Worm (Caenorhabditis elegans) whole organism, mixed stage, embryonic: ENCODE data around the gene Y7A5A.6.

ENCODE experiments used
- bed-3 ChIP-seq: fragments of 200-800 bp; sonication (Bioruptor generic); optimal IDR thresholded peaks from 3 replicates; lab custom pipeline; 2018; ENCODE audit warnings: mild to moderate bottlenecking, missing genetic modification characterization, moderate library complexity, missing compliant biosample characterization
- ceh-39 ChIP-seq: fragments of 150-350 bp; optimal IDR thresholded peaks from 2 replicates; lab custom pipeline; 2014; ENCODE audit warnings: missing biosample characterization, missing genetic modification characterization
- ceh-43 ChIP-seq: fragments of 200-800 bp; sonication (Bioruptor generic); optimal IDR thresholded peaks from 2 replicates; lab custom pipeline; 2018; ENCODE audit warnings: mild to moderate bottlenecking, missing genetic modification characterization, moderate library complexity, missing compliant biosample characterization
- ceh-83 ChIP-seq: fragments of 200-800 bp; sonication (Bioruptor generic); optimal IDR thresholded peaks from 2 replicates; lab custom pipeline; 2018; ENCODE audit warnings: mild to moderate bottlenecking, missing genetic modification characterization, missing compliant biosample characterization
- ces-1 ChIP-seq: fragments of 150-350 bp; optimal IDR thresholded peaks from 2 replicates; lab custom pipeline; 2014; ENCODE audit warnings: missing biosample characterization, missing genetic modification reagents, missing genetic modification characterization
- cnd-1 ChIP-seq: fragments of 200-800 bp; sonication (Bioruptor generic); optimal IDR thresholded peaks from 2 replicates; lab custom pipeline; 2018; ENCODE audit warnings: mild to moderate bottlenecking, missing genetic modification characterization, missing compliant biosample characterization
- drap-1 ChIP-seq: fragments of 200-800 bp; sonication (Bioruptor generic); optimal IDR thresholded peaks from 3 replicates; lab custom pipeline; 2018; ENCODE audit warnings: mild to moderate bottlenecking, missing genetic modification characterization, missing compliant biosample characterization
- elt-1 ChIP-seq: sonication (generic microtip); optimal IDR thresholded peaks from 2 replicates; lab custom pipeline; 2017; ENCODE audit warnings: missing genetic modification characterization, mild to moderate bottlenecking, missing compliant biosample characterization, antibody characterized with exemption, moderate library complexity, borderline replicate concordance; ENCODE audit not compliant: insufficient read depth
- elt-3 ChIP-seq: fragments of 150-350 bp; optimal IDR thresholded peaks from 2 replicates; lab custom pipeline; 2014; ENCODE audit warnings: missing biosample characterization, missing genetic modification characterization
- flh-1 ChIP-seq: fragments of 200-800 bp; sonication (Bioruptor generic); optimal IDR thresholded peaks from 2 replicates; lab custom pipeline; 2018; ENCODE audit warnings: mild to moderate bottlenecking, missing genetic modification characterization, moderate library complexity, missing compliant biosample characterization
- ham-2 ChIP-seq: fragments of 200-800 bp; sonication (Bioruptor generic); optimal IDR thresholded peaks from 2 replicates; lab custom pipeline; 2018; ENCODE audit warnings: mild to moderate bottlenecking, missing genetic modification characterization, missing compliant biosample characterization
- hlh-1 ChIP-seq: fragments of 150-350 bp; optimal IDR thresholded peaks from 2 replicates; lab custom pipeline; 2014; ENCODE audit warnings: missing biosample characterization, missing genetic modification reagents, missing genetic modification characterization
- lin-13 ChIP-seq: fragments of 150-350 bp; optimal IDR thresholded peaks from 2 replicates; lab custom pipeline; 2014; ENCODE audit warnings: missing biosample characterization, missing genetic modification characterization
- lin-32 ChIP-seq: fragments of 200-800 bp; sonication (Bioruptor generic); optimal IDR thresholded peaks from 2 replicates; lab custom pipeline; 2018; ENCODE audit warnings: mild to moderate bottlenecking, missing genetic modification characterization, missing compliant biosample characterization
- mab-5 ChIP-seq: fragments of 150-350 bp; optimal IDR thresholded peaks from 2 replicates; lab custom pipeline; 2014; ENCODE audit warnings: missing biosample characterization, missing genetic modification characterization
- mls-2 ChIP-seq: sonication (generic microtip); optimal IDR thresholded peaks from 2 replicates; lab custom pipeline; 2016; ENCODE audit warnings: mild to moderate bottlenecking, missing genetic modification characterization, moderate library complexity, missing compliant biosample characterization
- nhr-12 ChIP-seq: fragments of 150-350 bp; optimal IDR thresholded peaks from 2 replicates; lab custom pipeline; 2014; ENCODE audit warnings: missing biosample characterization, missing genetic modification characterization
- nhr-2 ChIP-seq: fragments of 150-350 bp; optimal IDR thresholded peaks from 2 replicates; lab custom pipeline; 2014; ENCODE audit warnings: missing biosample characterization, missing genetic modification characterization
- nhr-237 ChIP-seq: fragments of 150-350 bp; optimal IDR thresholded peaks from 2 replicates; lab custom pipeline; 2014; ENCODE audit warnings: missing biosample characterization, missing genetic modification characterization
- nhr-28 ChIP-seq: fragments of 150-350 bp; optimal IDR thresholded peaks from 2 replicates; lab custom pipeline; 2014; ENCODE audit warnings: missing biosample characterization, missing genetic modification characterization
- snpc-4 ChIP-seq: fragments of 150-350 bp; optimal IDR thresholded peaks from 2 replicates; lab custom pipeline; 2014; ENCODE audit warnings: missing biosample characterization, missing genetic modification characterization
- sptf-1 ChIP-seq: sonication (generic microtip); optimal IDR thresholded peaks from 2 replicates; lab custom pipeline; 2017; ENCODE audit warnings: mild to moderate bottlenecking, missing genetic modification characterization, moderate library complexity, missing compliant biosample characterization
- tbx-8 ChIP-seq: fragments of 200-800 bp; sonication (Bioruptor generic); optimal IDR thresholded peaks from 2 replicates; lab custom pipeline; 2018; ENCODE audit warnings: mild to moderate bottlenecking, missing genetic modification characterization, moderate library complexity, missing compliant biosample characterization
- unc-120 ChIP-seq: sonication (generic microtip); optimal IDR thresholded peaks from 2 replicates; lab custom pipeline; 2017; ENCODE audit warnings: missing genetic modification characterization, missing compliant biosample characterization; ENCODE audit not compliant: poor library complexity, severe bottlenecking
- unc-39 ChIP-seq: fragments of 150-350 bp; optimal IDR thresholded peaks from 2 replicates; lab custom pipeline; 2014; ENCODE audit warnings: missing biosample characterization, missing genetic modification characterization
- unc-62 ChIP-seq: fragments of 150-350 bp; optimal IDR thresholded peaks from 2 replicates; lab custom pipeline; 2014; ENCODE audit warnings: missing biosample characterization, missing genetic modification reagents, missing genetic modification characterization
- ztf-11 ChIP-seq: fragments of 150-350 bp; optimal IDR thresholded peaks from 2 replicates; lab custom pipeline; 2014; ENCODE audit warnings: missing biosample characterization, missing genetic modification characterization

Y7A5A.6 gene

DNA sequence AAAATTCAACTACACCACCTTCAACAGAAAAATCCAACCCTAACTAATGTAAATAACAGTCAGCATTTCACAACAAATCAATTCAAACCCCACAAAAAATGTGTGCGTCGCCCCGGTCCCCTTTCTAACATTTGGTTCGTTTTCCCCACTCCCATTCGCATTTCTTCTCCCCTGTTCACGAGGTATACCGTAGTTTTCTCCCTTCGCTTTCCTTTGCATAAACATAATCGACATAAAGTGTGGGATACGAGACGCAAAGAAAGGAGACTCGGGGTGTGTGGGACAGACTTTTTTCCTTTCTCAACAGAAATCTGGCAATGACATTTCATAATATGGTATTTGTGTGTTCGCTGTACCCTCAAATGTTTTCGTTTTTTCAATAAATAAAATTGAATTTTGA is 11.8 kb upstream of the Y7A5A.6 start:
- TF ChIP-seq cnd-1 (tag; lab: Kevin White, UChicago) (no peak), flh-1 (GFP tag; lab: Kevin White, UChicago) (no peak), mab-5 (no peak), drap-1 (GFP tag; lab: Kevin White, UChicago) (no peak), elt-1 (no peak), nhr-12 (tag; lab: Kevin White, UChicago) (no peak), mls-2 (tag; lab: Kevin White, UChicago) (no peak), bed-3 (GFP tag; lab: Kevin White, UChicago) (no peak), ham-2 (GFP tag; lab: Kevin White, UChicago) (no peak)

DNA sequence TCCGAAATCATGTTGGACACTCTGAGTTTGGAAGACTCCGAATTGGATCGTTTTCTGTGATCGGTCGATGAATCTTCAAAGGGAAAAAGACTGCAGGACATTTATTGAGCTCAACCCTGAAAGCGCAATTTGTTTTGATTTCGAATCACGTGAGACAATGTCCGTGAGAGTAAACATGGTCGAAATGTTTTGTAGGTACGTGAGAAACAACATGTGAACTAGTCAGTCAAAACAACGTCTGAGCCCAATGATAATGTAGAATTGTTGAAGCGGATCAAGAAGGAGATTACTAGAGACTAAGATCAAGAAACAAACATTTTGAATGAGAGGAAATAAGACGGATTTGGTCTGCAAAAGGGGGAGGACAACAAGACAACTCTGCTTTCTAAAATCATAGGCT is 4.6 kb upstream of the Y7A5A.6 start, which contains the start of gene Y7A5A.7:
Gene Y7A5A.7 (minus strand): TSS at position 101 of the 400 bp plus-strand sequence.
- TF ChIP-seq ceh-83, result no peak
- TF ChIP-seq cnd-1 (tag; lab: Kevin White, UChicago), result no peak
- no peak for TF ChIP-seq hlh-1
- TF ChIP-seq ceh-43 (GFP tag; lab: Kevin White, UChicago), result no peak
- no peak for TF ChIP-seq unc-62 (GFP tag; lab: Kevin White, UChicago)
- TF ChIP-seq unc-120, result no peak
- TF ChIP-seq mls-2 (tag; lab: Kevin White, UChicago), result no peak
- TF ChIP-seq snpc-4 (tag; lab: Kevin White, UChicago), result no peak
- no peak for TF ChIP-seq flh-1 (GFP tag; lab: Kevin White, UChicago)
- TF ChIP-seq elt-3 (tag; lab: Kevin White, UChicago), result no peak
- no peak for TF ChIP-seq ham-2 (GFP tag; lab: Kevin White, UChicago)
- TF ChIP-seq ces-1 (GFP tag; lab: Kevin White, UChicago), result no peak

ce11 chrX:15801827-15802226 is 2.3 kb upstream of the Y7A5A.6 start:
- TF ChIP-seq tbx-8 (GFP tag; lab: Kevin White, UChicago) (no peak), nhr-237 (no peak), flh-1 (GFP tag; lab: Kevin White, UChicago) (no peak), nhr-12 (tag; lab: Kevin White, UChicago) (no peak), ztf-11 (tag; lab: Kevin White, UChicago) (no peak), unc-39 (tag; lab: Kevin White, UChicago) (no peak), nhr-28 (tag; lab: Kevin White, UChicago) (no peak), ceh-39 (tag; lab: Kevin White, UChicago) (no peak), lin-32 (no peak), bed-3 (GFP tag; lab: Kevin White, UChicago) (no peak), sptf-1 (tag; lab: Kevin White, UChicago) (no peak), unc-120 (no peak), mls-2 (tag; lab: Kevin White, UChicago) (no peak), drap-1 (GFP tag; lab: Kevin White, UChicago) (no peak)

ce11 chrX:15796633-15797032 is 2.9 kb downstream of the Y7A5A.6 start:
- TF ChIP-seq lin-13 (tag; lab: Kevin White, UChicago), result no peak
- TF ChIP-seq nhr-28 (tag; lab: Kevin White, UChicago), result no peak
- TF ChIP-seq ceh-43 (GFP tag; lab: Kevin White, UChicago), result no peak
- no peak for TF ChIP-seq ces-1 (GFP tag; lab: Kevin White, UChicago)
- no peak for TF ChIP-seq ceh-83
- TF ChIP-seq ceh-39 (tag; lab: Kevin White, UChicago), result no peak
- TF ChIP-seq, all 35 proteins: peak for 0

ce11 chrX:15794977-15795376 is 4.5 kb downstream of the Y7A5A.6 start, which contains the start of gene Y7A5A.10:
TSS of gene Y7A5A.10 (minus strand) at chrX:15795077.
- TF ChIP-seq ceh-39 (tag; lab: Kevin White, UChicago) (no peak), snpc-4 (tag; lab: Kevin White, UChicago) (no peak), flh-1 (GFP tag; lab: Kevin White, UChicago) (no peak), unc-120 (no peak), cnd-1 (tag; lab: Kevin White, UChicago) (no peak), nhr-12 (tag; lab: Kevin White, UChicago) (no peak), nhr-237 (no peak)

ce11 chrX:15786726-15787125 is 12.8 kb downstream of the Y7A5A.6 start, which contains the start of gene Y7A5A.5:
TSS of gene Y7A5A.5 (minus strand) at chrX:15786826.
- TF ChIP-seq elt-1, result no peak
- no peak for TF ChIP-seq nhr-2 (tag; lab: Kevin White, UChicago)
- TF ChIP-seq mls-2 (tag; lab: Kevin White, UChicago), result no peak
- TF ChIP-seq unc-39 (tag; lab: Kevin White, UChicago), result no peak
- no peak for TF ChIP-seq unc-120
